Worm (Caenorhabditis elegans) whole organism, dauer: ENCODE results near the gene txt-17.

ENCODE experiments used
- unc-62 ChIP-seq: sonication (generic microtip); optimal IDR thresholded peaks from 2 replicates; lab custom pipeline; 2017; ENCODE audit warnings: missing biosample characterization, missing genetic modification reagents, missing genetic modification characterization

txt-17 gene

DNA sequence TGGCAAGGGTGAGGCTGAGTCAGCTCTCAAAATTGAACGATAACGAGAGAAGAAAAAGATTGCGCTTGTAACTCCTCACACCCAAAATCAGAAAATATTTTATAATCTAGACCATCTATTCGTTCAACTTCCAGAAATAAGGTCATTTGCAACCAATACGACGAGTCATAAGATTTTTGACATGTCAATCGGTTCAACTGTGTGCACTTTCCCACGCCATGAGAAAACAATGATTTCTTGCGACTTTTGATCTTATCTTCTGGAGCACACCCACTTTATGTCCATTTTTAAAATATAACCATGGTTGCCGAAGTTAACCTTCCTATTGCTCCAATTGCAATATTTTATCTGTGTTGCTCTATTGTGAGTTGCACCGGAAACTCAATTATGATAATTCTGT, 35.9 kb downstream of the txt-17 start, which contains the start of gene srsx-32:
Gene srsx-32 (plus strand): TSS at position 301 of the 400 bp plus-strand sequence.
- TF ChIP-seq unc-62 (GFP tag; lab: Kevin White, UChicago), result no peak

- TF ChIP-seq unc-62 (GFP tag; lab: Kevin White, UChicago), result no peak
Observed at ce11 chrV:7015872-7016271, 37.1 kb downstream of the txt-17 start, which contains the start of gene C33G8.13. C33G8.13 (minus strand) TSS chrV:7015972.

- no peak for TF ChIP-seq unc-62 (GFP tag; lab: Kevin White, UChicago)
Observed at ce11 chrV:7012617-7013016, 40.4 kb downstream of the txt-17 start, which contains the start of gene srw-127. srw-127 (plus strand) TSS chrV:7012917.

DNA sequence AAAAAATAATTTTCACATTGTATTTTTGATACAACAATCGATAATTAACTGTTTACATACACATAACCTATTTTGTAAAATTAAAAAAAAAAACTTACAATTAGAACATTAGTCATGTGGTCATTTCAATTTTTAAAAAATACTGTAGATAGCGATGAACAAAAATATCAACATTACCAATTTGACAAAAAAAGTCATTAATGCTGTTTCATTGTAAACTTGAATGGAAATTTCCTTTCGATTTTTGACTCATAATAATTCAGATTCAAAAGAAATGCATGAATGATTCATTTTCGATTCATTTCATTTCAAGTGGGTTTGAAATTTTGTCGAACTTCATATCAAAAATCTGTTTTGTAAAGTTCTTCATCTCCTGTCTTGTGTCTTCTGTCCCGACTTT, 43.5 kb downstream of the txt-17 start, which contains the start of gene C33G8.2:
Gene C33G8.2 (plus strand): TSS at position 301 of the 400 bp plus-strand sequence.
- TF ChIP-seq unc-62 (GFP tag; lab: Kevin White, UChicago), result no peak

DNA sequence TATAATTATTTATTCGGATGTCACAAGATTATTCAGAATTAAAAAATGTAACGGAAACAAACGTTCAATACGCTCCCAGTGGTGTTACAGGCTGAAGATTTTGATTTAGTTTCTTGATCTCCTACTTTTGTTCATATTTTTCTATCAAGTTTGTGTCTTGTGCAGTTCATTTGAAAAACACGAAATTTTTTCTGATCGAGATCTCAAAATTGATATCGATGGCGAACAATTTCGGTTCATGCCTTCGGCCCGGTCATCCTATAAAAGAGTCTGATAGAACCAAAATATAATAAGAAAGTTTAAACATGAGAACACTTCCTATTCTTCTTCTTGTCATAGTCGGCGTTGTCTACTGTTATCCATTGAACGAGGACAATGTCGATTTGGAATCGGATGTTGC, 45.7 kb downstream of the txt-17 start, which contains the start of gene drd-10:
Gene drd-10 (plus strand): TSS at position 301 of the 400 bp plus-strand sequence.
- no peak for TF ChIP-seq unc-62 (GFP tag; lab: Kevin White, UChicago)

- no peak for TF ChIP-seq unc-62 (GFP tag; lab: Kevin White, UChicago)
Observed at ce11 chrV:7005964-7006363, 47.0 kb downstream of the txt-17 start, which contains the start of gene spig-10. spig-10 (plus strand) TSS chrV:7006264.

ce11 chrV:7003850-7004249, 49.1 kb downstream of the txt-17 start, which contains the start of gene srab-4:
srab-4 (plus strand) TSS chrV:7004150.
- no peak for TF ChIP-seq unc-62 (GFP tag; lab: Kevin White, UChicago)
